Worm (Caenorhabditis elegans) whole organism, young adult: ENCODE results near the gene nhr-193.

ENCODE experiments used
- F49E8.2 ChIP-seq: sonication (generic microtip); optimal IDR thresholded peaks from 3 replicates; lab custom pipeline; 2017; ENCODE audit warnings: missing genetic modification characterization, mild to moderate bottlenecking, missing compliant biosample characterization, antibody characterized with exemption, moderate library complexity; ENCODE audit not compliant: insufficient read depth
- K11D2.4 ChIP-seq: fragments of 200-800 bp; sonication (Bioruptor generic); IDR thresholded peaks from 2 replicates; pipeline ENCODE4 v1.3.6; 2022; ENCODE audit warnings: missing genetic modification reagents, missing genetic modification characterization, missing compliant biosample characterization
- ama-1 ChIP-seq, 3 experiments: fragments of 150-350 bp in 1 of 3; sonication (generic microtip) in 2 of 3; optimal IDR thresholded peaks; 2 replicates each; lab custom pipeline; 2014 to 2018; ENCODE audit warnings: missing biosample characterization in 2 of 3, missing genetic modification characterization in 2 of 3, missing genetic modification reagents in 2 of 3
- dpl-1 ChIP-seq: fragments of 150-350 bp; optimal IDR thresholded peaks from 2 replicates; lab custom pipeline; 2014; ENCODE audit warnings: missing biosample characterization, missing genetic modification reagents, missing genetic modification characterization
- hmg-20 ChIP-seq: fragments of 200-800 bp; sonication (Bioruptor generic); IDR thresholded peaks from 2 replicates; pipeline ENCODE4 v1.3.6; 2022; ENCODE audit warnings: missing genetic modification reagents, missing genetic modification characterization, missing compliant biosample characterization
- pha-4 ChIP-seq: fragments of 150-350 bp; sonication (generic microtip); optimal IDR thresholded peaks from 2 replicates; lab custom pipeline; 2014; ENCODE audit warnings: missing biosample characterization, missing genetic modification reagents, missing genetic modification characterization
- sptf-2 ChIP-seq: fragments of 200-800 bp; sonication (Bioruptor generic); optimal IDR thresholded peaks from 2 replicates; lab custom pipeline; 2018; ENCODE audit warnings: mild to moderate bottlenecking, missing genetic modification characterization, missing compliant biosample characterization
- unc-130 ChIP-seq: sonication (generic microtip); optimal IDR thresholded peaks from 2 replicates; lab custom pipeline; 2016; ENCODE audit warnings: missing genetic modification reagents, missing genetic modification characterization, missing compliant biosample characterization
- unc-62 ChIP-seq: fragments of 150-350 bp; optimal IDR thresholded peaks from 2 replicates; lab custom pipeline; 2014; ENCODE audit warnings: missing biosample characterization, missing genetic modification reagents, missing genetic modification characterization

ce11 chrV:16374676-16375075 is 32.6 kb downstream of the nhr-193 start, which contains the start of gene srv-34:
- TF ChIP-seq K11D2.4 (GFP tag; lab: Robert Waterston, UW) (no peak), ama-1 (optimal IDR thresholded peaks at IDR 0.05; lab: Kevin White, UChicago) (no peak), ama-1 (GFP tag; optimal IDR thresholded peaks at IDR 0.05; lab: Kevin White, UChicago) (no peak), sptf-2 (GFP tag; lab: Kevin White, UChicago) (no peak), hmg-20 (no peak), unc-62 (no peak), F49E8.2 (tag; lab: Kevin White, UChicago) (no peak), dpl-1 (GFP tag; lab: Kevin White, UChicago) (no peak), pha-4 (tag; lab: Kevin White, UChicago) (no peak), unc-130 (GFP tag; lab: Kevin White, UChicago) (no peak)
